Fruit fly (Drosophila melanogaster): Measurements from ENCODE around the gene CG7781.

DNA sequence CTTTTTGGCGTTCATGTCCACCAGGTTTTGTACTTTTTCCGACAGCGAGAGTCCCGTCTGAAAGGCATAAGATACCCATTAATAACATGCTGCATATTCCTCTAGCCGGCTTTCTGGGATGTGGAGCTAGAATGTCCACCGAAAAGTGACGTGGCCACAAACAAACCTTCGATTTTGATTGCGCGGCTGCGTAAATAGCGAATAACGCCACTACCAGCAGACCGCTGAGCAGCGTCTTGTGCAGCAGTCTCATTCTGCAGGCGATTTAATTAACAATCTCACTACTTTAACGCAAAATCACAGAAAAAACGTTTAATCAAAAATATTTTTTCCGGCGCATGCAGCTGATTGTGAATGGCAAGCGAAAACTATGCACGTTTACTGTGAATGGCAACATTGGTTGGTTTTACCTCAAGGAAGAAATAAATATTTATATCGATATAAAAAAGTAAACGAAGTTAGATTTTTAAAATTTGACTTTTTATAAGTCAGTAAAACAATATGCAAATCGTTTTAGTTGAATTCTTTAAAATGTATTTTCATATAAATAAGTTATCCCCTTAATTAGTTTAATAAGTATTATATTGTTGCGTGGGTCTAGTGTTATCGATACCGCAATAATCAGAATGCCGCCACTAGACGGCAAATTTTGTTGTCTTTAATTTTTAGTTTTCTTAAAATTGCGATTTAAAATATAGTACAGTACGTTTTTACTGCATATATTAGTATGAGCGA lies 17.2 kb downstream of the CG7781 start, which contains the start of the genes Ostgamma and Mettl14:
- no peak for TF ChIP-seq CG8478 (optimal IDR thresholded peaks at IDR 0.05)
- no peak for TF ChIP-seq CTCF (optimal IDR thresholded peaks at IDR 0.05)

Measured in S2 (cell line).